Fruit fly (Drosophila melanogaster): ENCODE data around the gene ND-18.

dm6 chrX:19494285-19494684, 2.1 kb downstream of the ND-18 start, which contains the start of gene CG12204:
- TF ChIP-seq CG7045 (GFP tag; optimal IDR thresholded peaks at IDR 0.05) (no peak), Mnt (GFP tag; optimal IDR thresholded peaks at IDR 0.05) (peak; percentile 59), kay (GFP tag; ENCODE audit: borderline replicate concordance) (no peak), CG7101 (tag; optimal IDR thresholded peaks at IDR 0.05) (peak; percentile 33), CG12768 (GFP tag; optimal IDR thresholded peaks at IDR 0.05) (peak; percentile 20), Crg-1 (GFP tag; optimal IDR thresholded peaks at IDR 0.05) (peak; percentile 6), toe (GFP tag; optimal IDR thresholded peaks at IDR 0.05) (no peak), CG11617 (GFP tag; optimal IDR thresholded peaks at IDR 0.05) (peak; percentile 29), cnc (optimal IDR thresholded peaks at IDR 0.05) (no peak)
